Worm (Caenorhabditis elegans) whole organism, L2 larva: ENCODE results near the gene R08E5.4.

Source experiments
- C34F6.9 ChIP-seq: fragments of 150-350 bp; optimal IDR thresholded peaks from 2 replicates; lab custom pipeline; 2014; ENCODE audit warnings: missing biosample characterization, missing genetic modification characterization
- F13H6.1 ChIP-seq: sonication (generic microtip); optimal IDR thresholded peaks from 2 replicates; lab custom pipeline; 2016; ENCODE audit warnings: missing genetic modification characterization, missing compliant biosample characterization
- R02D3.7 ChIP-seq: fragments of 150-350 bp; optimal IDR thresholded peaks from 2 replicates; lab custom pipeline; 2014; ENCODE audit warnings: missing biosample characterization, missing genetic modification characterization
- alr-1 ChIP-seq: fragments of 150-350 bp; optimal IDR thresholded peaks from 2 replicates; lab custom pipeline; 2014; ENCODE audit warnings: missing biosample characterization, missing genetic modification characterization
- aly-2 ChIP-seq: fragments of 150-350 bp; optimal IDR thresholded peaks from 2 replicates; lab custom pipeline; 2014; ENCODE audit warnings: missing biosample characterization, missing genetic modification characterization
- blmp-1 ChIP-seq: sonication (generic microtip); optimal IDR thresholded peaks from 2 replicates; lab custom pipeline; 2017; ENCODE audit warnings: missing genetic modification characterization, mild to moderate bottlenecking, missing compliant biosample characterization, antibody characterized with exemption, moderate library complexity; ENCODE audit not compliant: insufficient read depth
- ceh-16 ChIP-seq: fragments of 150-350 bp; optimal IDR thresholded peaks from 2 replicates; lab custom pipeline; 2014; ENCODE audit warnings: missing biosample characterization, missing genetic modification characterization
- crh-2 ChIP-seq: sonication (generic microtip); optimal IDR thresholded peaks from 2 replicates; lab custom pipeline; 2017; ENCODE audit warnings: missing biosample characterization, missing genetic modification characterization
- egl-27 ChIP-seq: sonication (generic microtip); optimal IDR thresholded peaks from 3 replicates; lab custom pipeline; 2017; ENCODE audit warnings: missing biosample characterization, missing genetic modification reagents, missing genetic modification characterization
- elt-1 ChIP-seq: fragments of 150-350 bp; optimal IDR thresholded peaks from 2 replicates; lab custom pipeline; 2014; ENCODE audit warnings: missing biosample characterization, missing genetic modification characterization
- elt-3 ChIP-seq: sonication (generic microtip); optimal IDR thresholded peaks from 2 replicates; lab custom pipeline; 2017; ENCODE audit warnings: missing biosample characterization, missing genetic modification characterization
- gmeb-1 ChIP-seq: fragments of 150-350 bp; optimal IDR thresholded peaks from 2 replicates; lab custom pipeline; 2014; ENCODE audit warnings: missing biosample characterization, missing genetic modification characterization
- lin-11 ChIP-seq: fragments of 150-350 bp; sonication (generic microtip); optimal IDR thresholded peaks from 2 replicates; lab custom pipeline; 2014; ENCODE audit warnings: missing biosample characterization, missing genetic modification characterization, inconsistent platforms, mixed read lengths
- lin-13 ChIP-seq: fragments of 150-350 bp; optimal IDR thresholded peaks from 2 replicates; lab custom pipeline; 2014; ENCODE audit warnings: missing biosample characterization, missing genetic modification reagents, missing genetic modification characterization
- lin-39 ChIP-seq: fragments of 150-350 bp; optimal IDR thresholded peaks from 2 replicates; lab custom pipeline; 2014; ENCODE audit warnings: missing biosample characterization, missing genetic modification reagents, missing genetic modification characterization
- lsy-2 ChIP-seq, 2 experiments: fragments of 150-350 bp in 1 of 2; sonication (generic microtip) in 1 of 2; optimal IDR thresholded peaks; 2 replicates each; lab custom pipeline; 2014 to 2017; ENCODE audit warnings: missing biosample characterization in 2 of 2, missing genetic modification characterization in 2 of 2
- mdl-1 ChIP-seq, 2 experiments: fragments of 150-350 bp in 1 of 2; sonication (generic microtip) in 1 of 2; optimal IDR thresholded peaks; 2 replicates each; lab custom pipeline; 2017; ENCODE audit warnings: missing biosample characterization in 2 of 2, missing genetic modification characterization in 2 of 2
- nhr-10 ChIP-seq: sonication (generic microtip); optimal IDR thresholded peaks from 2 replicates; lab custom pipeline; 2017; ENCODE audit warnings: missing biosample characterization, missing genetic modification characterization
- nhr-11 ChIP-seq: fragments of 150-350 bp; optimal IDR thresholded peaks from 2 replicates; lab custom pipeline; 2014; ENCODE audit warnings: missing biosample characterization, missing genetic modification characterization
- nhr-12 ChIP-seq: fragments of 150-350 bp; optimal IDR thresholded peaks from 2 replicates; lab custom pipeline; 2014; ENCODE audit warnings: missing biosample characterization, missing genetic modification characterization
- nhr-129 ChIP-seq: fragments of 150-350 bp; optimal IDR thresholded peaks from 2 replicates; lab custom pipeline; 2014; ENCODE audit warnings: missing biosample characterization, missing genetic modification characterization
- nhr-21 ChIP-seq: fragments of 150-350 bp; optimal IDR thresholded peaks from 2 replicates; lab custom pipeline; 2014; ENCODE audit warnings: missing biosample characterization, missing genetic modification characterization
- nhr-25 ChIP-seq: fragments of 150-350 bp; sonication (generic microtip); optimal IDR thresholded peaks from 3 replicates; lab custom pipeline; 2014; ENCODE audit warnings: missing biosample characterization, missing genetic modification characterization
- nhr-6 ChIP-seq: fragments of 150-350 bp; optimal IDR thresholded peaks from 2 replicates; lab custom pipeline; 2014; ENCODE audit warnings: missing biosample characterization, missing genetic modification characterization
- nhr-77 ChIP-seq: fragments of 150-350 bp; optimal IDR thresholded peaks from 2 replicates; lab custom pipeline; 2014; ENCODE audit warnings: missing biosample characterization, missing genetic modification characterization
- sem-4 ChIP-seq: fragments of 150-350 bp; optimal IDR thresholded peaks from 2 replicates; lab custom pipeline; 2014; ENCODE audit warnings: missing biosample characterization, missing genetic modification reagents, missing genetic modification characterization
- skn-1 ChIP-seq: sonication (generic microtip); optimal IDR thresholded peaks from 2 replicates; lab custom pipeline; 2017; ENCODE audit warnings: missing biosample characterization, missing genetic modification characterization
- sma-3 ChIP-seq: sonication (generic microtip); optimal IDR thresholded peaks from 2 replicates; lab custom pipeline; 2016; ENCODE audit warnings: missing genetic modification reagents, missing genetic modification characterization, missing compliant biosample characterization
- sma-9 ChIP-seq, 2 experiments: fragments of 150-350 bp in 1 of 2; sonication (generic microtip) in 1 of 2; optimal IDR thresholded peaks; 2 replicates each; lab custom pipeline; 2014 to 2016; ENCODE audit warnings: missing genetic modification characterization in 2 of 2, mild to moderate bottlenecking in 1 of 2, missing biosample characterization in 1 of 2, missing compliant biosample characterization in 1 of 2, missing genetic modification reagents in 1 of 2, moderate library complexity in 1 of 2
- snpc-4 ChIP-seq: fragments of 150-350 bp; optimal IDR thresholded peaks from 2 replicates; lab custom pipeline; 2014; ENCODE audit warnings: missing biosample characterization, missing genetic modification characterization
- unc-55 ChIP-seq: fragments of 150-350 bp; sonication (generic microtip); optimal IDR thresholded peaks from 3 replicates; lab custom pipeline; 2014; ENCODE audit warnings: missing biosample characterization, missing genetic modification reagents, missing genetic modification characterization
- zag-1 ChIP-seq: fragments of 150-350 bp; optimal IDR thresholded peaks from 2 replicates; lab custom pipeline; 2014; ENCODE audit warnings: missing biosample characterization, missing genetic modification characterization
- ztf-4 ChIP-seq: fragments of 150-350 bp; optimal IDR thresholded peaks from 2 replicates; lab custom pipeline; 2014; ENCODE audit warnings: missing biosample characterization, missing genetic modification characterization

R08E5.4 gene

ce11 chrV:3768270-3768669 lies at the start of gene R08E5.4:
Gene R08E5.4, plus strand, starts transcription at chrV:3768570.
- TF ChIP-seq snpc-4 (tag; lab: Kevin White, UChicago) (no peak), lsy-2 (tag; optimal IDR thresholded peaks at IDR 0.05; lab: Kevin White, UChicago) (no peak), ceh-16 (tag; lab: Kevin White, UChicago) (no peak)
- TF ChIP-seq, all 48 proteins: peak for 0

ce11 chrV:3724772-3725171 lies 43.6 kb upstream of the R08E5.4 start, which contains the start of gene str-30:
Gene str-30, plus strand, starts transcription at chrV:3725072.
- no peak for TF ChIP-seq sma-9 (GFP tag; optimal IDR thresholded peaks at IDR 0.05; lab: Kevin White, UChicago)
- no peak for TF ChIP-seq sma-9 (tag; optimal IDR thresholded peaks at IDR 0.05; lab: Kevin White, UChicago)
- TF ChIP-seq nhr-77 (tag; lab: Kevin White, UChicago), result no peak
- TF ChIP-seq elt-1 (tag; lab: Kevin White, UChicago), result no peak
- TF ChIP-seq lin-13, result no peak
- TF ChIP-seq egl-27 (tag; lab: Kevin White, UChicago), result no peak
- TF ChIP-seq alr-1 (tag; lab: Kevin White, UChicago), result no peak
- no peak for TF ChIP-seq zag-1 (tag; lab: Kevin White, UChicago)
- TF ChIP-seq sem-4, result no peak
- TF ChIP-seq mdl-1 (tag; optimal IDR thresholded peaks at IDR 0.05; lab: Kevin White, UChicago), result no peak
- TF ChIP-seq nhr-25 (tag; lab: Kevin White, UChicago), result no peak
- TF ChIP-seq, all 48 proteins: peak for 0

ce11 chrV:3738409-3738808 lies 30.0 kb upstream of the R08E5.4 start:
- TF ChIP-seq nhr-6 (no peak), skn-1 (tag; lab: Kevin White, UChicago) (no peak), egl-27 (tag; lab: Kevin White, UChicago) (no peak), nhr-10 (tag; lab: Kevin White, UChicago) (no peak), blmp-1 (tag; lab: Kevin White, UChicago) (no peak), lin-11 (tag; lab: Kevin White, UChicago) (no peak), sma-3 (GFP tag; lab: Kevin White, UChicago) (no peak), lin-39 (no peak), elt-3 (tag; lab: Kevin White, UChicago) (no peak), elt-1 (tag; lab: Kevin White, UChicago) (no peak), sma-9 (GFP tag; optimal IDR thresholded peaks at IDR 0.05; lab: Kevin White, UChicago) (no peak), sma-9 (tag; optimal IDR thresholded peaks at IDR 0.05; lab: Kevin White, UChicago) (no peak), nhr-25 (tag; lab: Kevin White, UChicago) (no peak), nhr-12 (no peak)

ce11 chrV:3739302-3739701 lies 29.1 kb upstream of the R08E5.4 start, which contains the start of gene hpo-36:
Gene hpo-36, minus strand, starts transcription at chrV:3739402.
- TF ChIP-seq F13H6.1 (tag; lab: Kevin White, UChicago) (no peak), nhr-11 (no peak), aly-2 (no peak), nhr-6 (no peak), egl-27 (tag; lab: Kevin White, UChicago) (no peak), sma-9 (GFP tag; optimal IDR thresholded peaks at IDR 0.05; lab: Kevin White, UChicago) (no peak), sma-9 (tag; optimal IDR thresholded peaks at IDR 0.05; lab: Kevin White, UChicago) (no peak), nhr-25 (tag; lab: Kevin White, UChicago) (no peak), sma-3 (GFP tag; lab: Kevin White, UChicago) (no peak), nhr-12 (no peak), elt-3 (tag; lab: Kevin White, UChicago) (no peak), elt-1 (tag; lab: Kevin White, UChicago) (no peak), ztf-4 (tag; lab: Kevin White, UChicago) (no peak), nhr-10 (tag; lab: Kevin White, UChicago) (no peak)

- TF ChIP-seq gmeb-1 (tag; lab: Kevin White, UChicago), result peak; percentile 96
- peak; percentile 15 for TF ChIP-seq nhr-21 (tag; lab: Kevin White, UChicago)
- peak; percentile 12 for TF ChIP-seq nhr-129
- TF ChIP-seq nhr-25 (tag; lab: Kevin White, UChicago), result peak; percentile 24
- TF ChIP-seq lsy-2 (tag; optimal IDR thresholded peaks at IDR 0.05; lab: Kevin White, UChicago), result peak; percentile 9 to 58
- TF ChIP-seq lin-11 (tag; lab: Kevin White, UChicago), result no peak
- TF ChIP-seq R02D3.7 (tag; lab: Kevin White, UChicago), result peak; percentile 92
- peak; percentile 52 for TF ChIP-seq C34F6.9 (tag; lab: Kevin White, UChicago)
- peak; percentile 51 for TF ChIP-seq crh-2
- TF ChIP-seq unc-55, result peak; percentile 76
- TF ChIP-seq lin-39, result no peak
- TF ChIP-seq lin-13, result peak; percentile 21
- no peak for TF ChIP-seq egl-27 (tag; lab: Kevin White, UChicago)
Measured at ce11 chrV:3743172-3743626, 25.2 kb upstream of the R08E5.4 start, which contains the start of gene mtm-9. Gene mtm-9, plus strand, starts transcription at chrV:3743576.
